Worm (Caenorhabditis elegans) whole organism, L4 larva: ENCODE data around the gene R07H5.16.
A peak's percentile ranks its signal among the peaks of the same experiment; 100 is the strongest.

ENCODE experiments used
- D1046.2 ChIP-seq: fragments of 200-800 bp; sonication (Bioruptor generic); IDR thresholded peaks from 2 replicates; pipeline ENCODE4 v1.3.6; 2022; ENCODE audit warnings: missing genetic modification characterization, missing compliant biosample characterization
- F10B5.3 ChIP-seq: sonication (generic microtip); optimal IDR thresholded peaks from 2 replicates; lab custom pipeline; 2016; ENCODE audit warnings: mild to moderate bottlenecking, missing genetic modification characterization, missing compliant biosample characterization
- T20F7.1 ChIP-seq: fragments of 200-800 bp; sonication (Bioruptor generic); optimal IDR thresholded peaks from 2 replicates; lab custom pipeline; 2018; ENCODE audit warnings: mild to moderate bottlenecking, missing genetic modification characterization, missing compliant biosample characterization
- T26A8.4 ChIP-seq: fragments of 200-800 bp; sonication (Bioruptor generic); IDR thresholded peaks from 2 replicates; pipeline ENCODE4 v1.3.6; 2022; ENCODE audit warnings: missing genetic modification characterization, missing compliant biosample characterization
- Y105C5A.15 ChIP-seq: fragments of 200-800 bp; sonication (Bioruptor generic); IDR thresholded peaks from 2 replicates; pipeline ENCODE4 v1.3.6; 2022; ENCODE audit warnings: missing genetic modification characterization, missing compliant biosample characterization
- Y48G9A.11 ChIP-seq: fragments of 200-800 bp; sonication (Bioruptor generic); IDR thresholded peaks from 2 replicates; pipeline ENCODE4 v1.3.6; 2022; ENCODE audit warnings: missing genetic modification reagents, missing genetic modification characterization, missing compliant biosample characterization
- Y5F2A.4 ChIP-seq: fragments of 200-800 bp; sonication (Bioruptor generic); optimal IDR thresholded peaks from 2 replicates; lab custom pipeline; 2018; ENCODE audit warnings: mild to moderate bottlenecking, missing genetic modification characterization, missing compliant biosample characterization
- ZK337.2 ChIP-seq: fragments of 200-800 bp; sonication (Bioruptor generic); IDR thresholded peaks from 2 replicates; pipeline ENCODE4 v1.3.6; 2022; ENCODE audit warnings: missing genetic modification reagents, missing genetic modification characterization, missing compliant biosample characterization
- aha-1 ChIP-seq: fragments of 150-350 bp; peaks from one replicate; lab custom pipeline; 2014; ENCODE audit warnings: missing biosample characterization, missing genetic modification characterization
- aly-2 ChIP-seq: sonication (generic microtip); optimal IDR thresholded peaks from 2 replicates; lab custom pipeline; 2018; ENCODE audit warnings: missing biosample characterization, missing genetic modification characterization
- ceh-28 ChIP-seq: fragments of 150-350 bp; optimal IDR thresholded peaks from 2 replicates; lab custom pipeline; 2014; ENCODE audit warnings: missing biosample characterization, missing genetic modification reagents, missing genetic modification characterization
- ceh-82 ChIP-seq: sonication (generic microtip); optimal IDR thresholded peaks from 2 replicates; lab custom pipeline; 2017; ENCODE audit warnings: missing biosample characterization, missing genetic modification characterization
- ces-1 ChIP-seq: fragments of 150-350 bp; sonication (generic microtip); optimal IDR thresholded peaks from 4 replicates; lab custom pipeline; 2014; ENCODE audit warnings: missing biosample characterization, missing genetic modification reagents, missing genetic modification characterization
- ctbp-1 ChIP-seq: fragments of 200-800 bp; sonication (Bioruptor generic); IDR thresholded peaks from 2 replicates; pipeline ENCODE4 v1.3.6; 2022; ENCODE audit warnings: missing genetic modification reagents, missing genetic modification characterization, missing compliant biosample characterization
- daf-16 ChIP-seq, 3 experiments: sonication (generic microtip); optimal IDR thresholded peaks; 2 replicates each; lab custom pipeline; 2016 to 2017; ENCODE audit warnings: missing genetic modification characterization in 3 of 3, missing genetic modification reagents in 3 of 3, mild to moderate bottlenecking in 2 of 3, missing compliant biosample characterization in 2 of 3, missing biosample characterization in 1 of 3, moderate library complexity in 1 of 3
- dmd-6 ChIP-seq: fragments of 200-800 bp; sonication (Bioruptor generic); IDR thresholded peaks from 2 replicates; pipeline ENCODE4 v1.3.6; 2022; ENCODE audit warnings: missing genetic modification reagents, missing genetic modification characterization, missing compliant biosample characterization
- dve-1 ChIP-seq: sonication (generic microtip); optimal IDR thresholded peaks from 2 replicates; lab custom pipeline; 2017; ENCODE audit warnings: antibody characterized with exemption, mild to moderate bottlenecking, missing genetic modification characterization, missing compliant biosample characterization; ENCODE audit not compliant: insufficient read depth
- fkh-10 ChIP-seq: fragments of 150-350 bp; optimal IDR thresholded peaks from 2 replicates; lab custom pipeline; 2014; ENCODE audit warnings: missing biosample characterization, missing genetic modification reagents, missing genetic modification characterization
- fos-1 ChIP-seq: fragments of 150-350 bp; optimal IDR thresholded peaks from 2 replicates; lab custom pipeline; 2014; ENCODE audit warnings: missing biosample characterization, missing genetic modification characterization
- hlh-30 ChIP-seq: sonication (generic microtip); optimal IDR thresholded peaks from 2 replicates; lab custom pipeline; 2017; ENCODE audit warnings: antibody characterized with exemption, mild to moderate bottlenecking, missing genetic modification characterization, missing compliant biosample characterization; ENCODE audit not compliant: insufficient read depth
- lim-7 ChIP-seq: fragments of 200-800 bp; sonication (Bioruptor generic); IDR thresholded peaks from 2 replicates; pipeline ENCODE4 v1.3.6; 2022; ENCODE audit warnings: missing genetic modification characterization, missing compliant biosample characterization
- lin-1 ChIP-seq: fragments of 200-800 bp; sonication (Bioruptor generic); IDR thresholded peaks from 2 replicates; pipeline ENCODE4 v1.3.6; 2022; ENCODE audit warnings: missing genetic modification reagents, missing genetic modification characterization, missing compliant biosample characterization
- lin-38 ChIP-seq: fragments of 200-800 bp; sonication (Bioruptor generic); IDR thresholded peaks from 2 replicates; pipeline ENCODE4 v1.3.6; 2022; ENCODE audit warnings: missing genetic modification reagents, missing genetic modification characterization, missing compliant biosample characterization
- lsy-2 ChIP-seq, 2 experiments: fragments of 150-350 bp in 1 of 2; sonication (generic microtip) in 1 of 2; optimal IDR thresholded peaks; 2 replicates each; lab custom pipeline; 2014 to 2017; ENCODE audit warnings: missing biosample characterization in 2 of 2, missing genetic modification characterization in 2 of 2
- madf-5 ChIP-seq, 2 experiments: fragments of 200-800 bp; sonication (Bioruptor generic); IDR thresholded peaks; 2 replicates each; pipeline ENCODE4 v1.3.6; 2022; ENCODE audit warnings: missing compliant biosample characterization in 2 of 2, missing genetic modification characterization in 2 of 2
- mes-2 ChIP-seq: sonication (generic microtip); optimal IDR thresholded peaks from 2 replicates; lab custom pipeline; 2016; ENCODE audit warnings: missing genotype, mild to moderate bottlenecking, missing genetic modification characterization, missing compliant biosample characterization; ENCODE audit not compliant: poor library complexity, severe bottlenecking
- mxl-2 ChIP-seq: fragments of 200-800 bp; sonication (Bioruptor generic); conservative IDR thresholded peaks from 2 replicates; pipeline ENCODE4 v1.3.6; 2022; ENCODE audit warnings: missing genetic modification reagents, missing genetic modification characterization, missing compliant biosample characterization
- nhr-10 ChIP-seq: fragments of 150-350 bp; optimal IDR thresholded peaks from 2 replicates; lab custom pipeline; 2014; ENCODE audit warnings: missing biosample characterization, missing genetic modification characterization
- nhr-102 ChIP-seq: sonication (generic microtip); optimal IDR thresholded peaks from 2 replicates; lab custom pipeline; 2016; ENCODE audit warnings: mild to moderate bottlenecking, missing genetic modification characterization, moderate library complexity, missing compliant biosample characterization
- nhr-11 ChIP-seq: fragments of 150-350 bp; optimal IDR thresholded peaks from 2 replicates; lab custom pipeline; 2014; ENCODE audit warnings: missing biosample characterization, missing genetic modification characterization
- nhr-28 ChIP-seq: fragments of 150-350 bp; optimal IDR thresholded peaks from 2 replicates; lab custom pipeline; 2014; ENCODE audit warnings: missing biosample characterization, missing genetic modification characterization
- nhr-77 ChIP-seq: fragments of 150-350 bp; optimal IDR thresholded peaks from 2 replicates; lab custom pipeline; 2014; ENCODE audit warnings: missing biosample characterization, missing genetic modification characterization
- php-3 ChIP-seq: fragments of 200-800 bp; sonication (Bioruptor generic); IDR thresholded peaks from 2 replicates; pipeline ENCODE4 v1.3.6; 2022; ENCODE audit warnings: missing genetic modification reagents, missing genetic modification characterization, missing compliant biosample characterization
- set-16 ChIP-seq: fragments of 200-800 bp; sonication (Bioruptor generic); IDR thresholded peaks from 2 replicates; pipeline ENCODE4 v1.3.6; 2022; ENCODE audit warnings: missing genetic modification reagents, missing genetic modification characterization, missing compliant biosample characterization
- skn-1 ChIP-seq: fragments of 150-350 bp; optimal IDR thresholded peaks from 2 replicates; lab custom pipeline; 2014; ENCODE audit warnings: missing biosample characterization, missing genetic modification characterization
- unc-62 ChIP-seq, 3 experiments: fragments of 150-350 bp in 1 of 3; sonication (generic microtip); optimal IDR thresholded peaks in 2 of 3; peaks in 1 of 3; 1 replicate in 1 of 3; 2 replicates in 2 of 3; lab custom pipeline; 2014 to 2017; ENCODE audit warnings: missing biosample characterization in 3 of 3, missing genetic modification characterization in 3 of 3, missing genetic modification reagents in 3 of 3, missing genotype in 1 of 3
- zfp-2 ChIP-seq: sonication (generic microtip); optimal IDR thresholded peaks from 2 replicates; lab custom pipeline; 2016; ENCODE audit warnings: mild to moderate bottlenecking, missing genetic modification characterization, missing compliant biosample characterization
- zip-11 ChIP-seq: fragments of 200-800 bp; sonication (Bioruptor generic); IDR thresholded peaks from 2 replicates; pipeline ENCODE4 v1.3.6; 2022; ENCODE audit warnings: missing genetic modification characterization, missing compliant biosample characterization
- ztf-7 ChIP-seq: fragments of 150-350 bp; optimal IDR thresholded peaks from 2 replicates; lab custom pipeline; 2014; ENCODE audit warnings: missing biosample characterization, missing genetic modification characterization

R07H5.16 gene

DNA sequence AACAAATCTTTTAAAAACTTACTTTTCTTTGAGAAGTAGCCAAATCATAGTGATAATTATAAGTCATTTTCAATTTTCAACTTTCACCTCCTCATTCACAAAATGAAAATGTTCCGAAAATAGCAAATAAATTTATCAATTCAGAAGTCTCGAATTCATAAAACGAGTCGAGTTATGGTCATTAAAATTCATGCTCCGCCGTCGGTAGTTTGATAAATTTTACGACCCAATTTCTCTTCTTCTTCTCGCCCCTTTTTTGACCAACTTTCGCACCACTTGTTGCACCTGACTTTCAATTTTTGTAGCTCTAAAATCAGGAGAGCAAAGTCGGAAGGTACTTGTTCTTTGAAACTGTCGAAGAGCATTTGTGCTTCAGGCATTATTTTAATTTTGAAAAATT, 30.9 kb downstream of the R07H5.16 start, which contains the start of gene best-7:
Gene best-7, minus strand, starts transcription at position 239 of the 400 bp plus-strand sequence.
- peak; percentile 5 for TF ChIP-seq dve-1
- no peak for TF ChIP-seq unc-62 (GFP tag; optimal IDR thresholded peaks at IDR 0.05 in 1 of 2; lab: Kevin White, UChicago)
- TF ChIP-seq unc-62 (tag; optimal IDR thresholded peaks at IDR 0.05; lab: Kevin White, UChicago): no peak
- TF ChIP-seq php-3 (GFP tag; lab: Robert Waterston, UW): peak; percentile 79
- peak; percentile 35 for TF ChIP-seq nhr-28 (tag; lab: Kevin White, UChicago)
- TF ChIP-seq lim-7: no peak
- no peak for TF ChIP-seq Y48G9A.11 (GFP tag; lab: Robert Waterston, UW)
- no peak for TF ChIP-seq nhr-11 (tag; lab: Kevin White, UChicago)

DNA sequence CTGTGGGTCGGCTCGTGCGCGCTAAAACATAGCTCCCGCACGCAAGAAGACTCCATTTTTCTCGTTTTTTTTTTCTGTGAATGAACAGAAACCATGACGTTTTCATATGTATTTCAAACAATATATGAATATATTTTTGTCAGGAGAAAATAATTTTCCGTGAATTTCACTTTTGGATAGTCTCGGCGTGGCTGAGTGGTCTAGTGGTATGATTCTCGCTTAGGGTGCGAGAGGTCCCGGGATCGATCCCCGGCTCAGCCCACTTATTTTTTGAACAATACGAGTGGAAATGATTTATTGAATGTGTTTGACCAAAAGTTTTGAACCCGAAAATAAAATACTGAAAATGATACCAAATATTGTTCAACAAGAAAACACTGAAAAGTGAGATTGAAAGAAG, 32.2 kb downstream of the R07H5.16 start:
- no peak for TF ChIP-seq ceh-28 (tag; lab: Kevin White, UChicago)
- no peak for TF ChIP-seq lin-1
- no peak for TF ChIP-seq madf-5 (GFP tag; IDR thresholded peaks at IDR 0.05; lab: Robert Waterston, UW)
- TF ChIP-seq zip-11: no peak
- TF ChIP-seq Y5F2A.4 (GFP tag; lab: Kevin White, UChicago): no peak
- TF ChIP-seq nhr-10 (tag; lab: Kevin White, UChicago): no peak
- TF ChIP-seq dmd-6 (GFP tag; lab: Robert Waterston, UW): no peak
- TF ChIP-seq T26A8.4 (GFP tag; lab: Robert Waterston, UW): no peak
- TF ChIP-seq mes-2: no peak
- no peak for TF ChIP-seq set-16 (GFP tag; lab: Robert Waterston, UW)
- TF ChIP-seq unc-62 (GFP tag; optimal IDR thresholded peaks at IDR 0.05 in 1 of 2; lab: Kevin White, UChicago): no peak
- TF ChIP-seq unc-62 (tag; optimal IDR thresholded peaks at IDR 0.05; lab: Kevin White, UChicago): no peak
- no peak for TF ChIP-seq aha-1
- no peak for TF ChIP-seq hlh-30 (tag; lab: Kevin White, UChicago)
- no peak for TF ChIP-seq php-3 (GFP tag; lab: Robert Waterston, UW)
- TF ChIP-seq ztf-7: no peak
- TF ChIP-seq Y105C5A.15 (GFP tag; lab: Robert Waterston, UW): no peak
- TF ChIP-seq T20F7.1 (GFP tag; lab: Kevin White, UChicago): no peak
- no peak for TF ChIP-seq zfp-2 (tag; lab: Kevin White, UChicago)
- TF ChIP-seq skn-1 (tag; lab: Kevin White, UChicago): no peak
- no peak for TF ChIP-seq lsy-2 (tag; optimal IDR thresholded peaks at IDR 0.05; lab: Kevin White, UChicago)

DNA sequence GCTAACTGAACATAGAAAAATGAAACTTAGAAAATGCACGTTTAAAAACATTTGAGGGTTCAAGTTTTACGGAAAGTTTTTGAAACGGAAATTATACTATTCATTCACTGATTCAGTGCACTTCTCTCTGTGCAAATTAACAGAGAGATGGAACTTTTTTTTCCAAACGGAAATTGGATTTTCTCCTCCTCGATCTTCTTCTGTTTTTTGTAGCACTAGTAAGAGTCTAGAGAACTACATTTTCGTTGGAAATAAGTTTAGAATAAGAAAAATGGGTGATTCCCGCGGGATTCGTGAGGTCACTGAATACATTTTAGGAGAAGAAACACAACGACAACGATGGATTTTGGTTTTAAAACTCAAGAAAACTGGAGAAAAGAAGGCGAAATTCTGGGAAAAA, 36.6 kb downstream of the R07H5.16 start:
- no peak for TF ChIP-seq ztf-7
- peak; percentile 70 for TF ChIP-seq ces-1
- no peak for TF ChIP-seq hlh-30 (tag; lab: Kevin White, UChicago)
- no peak for TF ChIP-seq Y105C5A.15 (GFP tag; lab: Robert Waterston, UW)
- no peak for TF ChIP-seq F10B5.3 (tag; lab: Kevin White, UChicago)
- peak; percentile 57 for TF ChIP-seq fkh-10 (GFP tag; lab: Kevin White, UChicago)
- TF ChIP-seq lin-38: no peak

DNA sequence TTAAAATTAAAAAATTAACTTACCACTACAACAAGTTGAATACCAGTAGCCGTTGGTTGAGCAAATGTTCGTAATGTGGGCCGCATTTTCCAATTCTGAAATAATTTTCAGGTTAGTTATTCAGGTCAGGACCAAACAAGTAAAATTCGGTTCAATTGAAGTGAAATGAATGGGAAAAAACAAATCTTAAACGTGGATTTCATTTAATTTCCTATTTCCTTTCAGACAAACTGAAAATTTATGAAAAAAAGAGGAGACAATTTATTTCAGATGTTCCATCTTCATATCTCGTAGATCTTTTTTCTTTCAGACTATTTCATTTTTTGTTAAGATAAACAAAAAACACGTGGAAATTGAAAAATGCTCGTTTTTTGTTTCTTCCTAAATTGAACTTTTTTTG, 42.2 kb downstream of the R07H5.16 start, which contains the start of gene C05C12.6:
Gene C05C12.6, minus strand, starts transcription at position 101 of the 400 bp plus-strand sequence.
- TF ChIP-seq nhr-102 (tag; lab: Kevin White, UChicago): no peak
- no peak for TF ChIP-seq D1046.2 (GFP tag; lab: Robert Waterston, UW)
- TF ChIP-seq fos-1: no peak
- no peak for TF ChIP-seq ceh-28 (tag; lab: Kevin White, UChicago)

DNA sequence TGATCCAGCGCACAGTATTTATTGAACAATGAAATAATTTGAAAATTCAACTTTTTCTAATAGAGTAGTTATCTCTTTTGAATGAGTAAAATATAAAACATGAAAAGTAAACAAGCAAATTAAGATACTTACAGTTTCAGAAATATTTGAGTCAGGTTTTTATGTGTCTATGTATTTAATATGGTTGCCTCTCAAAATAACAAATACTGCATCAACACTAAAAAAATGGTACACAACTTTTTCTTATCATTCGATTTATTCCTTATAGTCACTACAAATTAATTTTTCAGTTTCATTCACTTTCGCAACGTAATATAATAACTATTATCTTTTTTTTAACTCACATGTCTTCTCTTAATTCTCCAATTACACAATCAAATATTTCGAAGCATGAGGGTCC, 48.3 kb downstream of the R07H5.16 start:
- no peak for TF ChIP-seq mxl-2 (GFP tag; lab: Robert Waterston, UW)
- TF ChIP-seq lim-7: no peak
- TF ChIP-seq ctbp-1 (GFP tag; lab: Robert Waterston, UW): no peak
- no peak for TF ChIP-seq zfp-2 (tag; lab: Kevin White, UChicago)
- TF ChIP-seq php-3 (GFP tag; lab: Robert Waterston, UW): 0 out of 2 replicates have a peak, but pooled peaks have one; percentile 18
- TF ChIP-seq ZK337.2: no peak
- peak; percentile 46 for TF ChIP-seq dve-1
- TF ChIP-seq daf-16 (GFP tag; optimal IDR thresholded peaks at IDR 0.05; lab: Kevin White, UChicago): no peak
- TF ChIP-seq daf-16 (tag; optimal IDR thresholded peaks at IDR 0.05; lab: Kevin White, UChicago): peak; percentile 85
- TF ChIP-seq aly-2 (tag; lab: Kevin White, UChicago): no peak
- TF ChIP-seq ceh-82 (tag; lab: Kevin White, UChicago): no peak
- peak; percentile 12 for TF ChIP-seq nhr-77 (tag; lab: Kevin White, UChicago)
- TF ChIP-seq nhr-28 (tag; lab: Kevin White, UChicago): peak; percentile 74
